Fruit fly (Drosophila melanogaster) whole organism, adult: ENCODE results near the gene CG13605.

ENCODE experiments used
- CG11617 ChIP-seq: fragments of 200-800 bp; sonication (Bioruptor generic); optimal IDR thresholded peaks from 2 replicates; lab custom pipeline; 2017; ENCODE audit warnings: mild to moderate bottlenecking, missing biosample characterization, missing genetic modification reagents, missing genetic modification characterization
- CG12768 ChIP-seq: fragments of 200-800 bp; sonication (Bioruptor generic); optimal IDR thresholded peaks from 2 replicates; lab custom pipeline; 2017; ENCODE audit warnings: missing biosample characterization, missing genetic modification characterization, mild to moderate bottlenecking, moderate library complexity, missing genetic modification reagents
- CG14711 ChIP-seq: fragments of 200-800 bp; sonication (Bioruptor generic); optimal IDR thresholded peaks from 2 replicates; lab custom pipeline; 2018; ENCODE audit warnings: missing biosample characterization, mild to moderate bottlenecking, missing genetic modification characterization, moderate library complexity
- CG33017 ChIP-seq: fragments of 200-800 bp; sonication (Bioruptor generic); optimal IDR thresholded peaks from 2 replicates; lab custom pipeline; 2018; ENCODE audit warnings: missing biosample characterization, mild to moderate bottlenecking, missing genetic modification characterization, moderate library complexity
- CG5204 ChIP-seq: fragments of 200-800 bp; sonication (Bioruptor generic); optimal IDR thresholded peaks from 2 replicates; lab custom pipeline; 2016; ENCODE audit warnings: missing biosample characterization, missing genetic modification characterization
- CG7045 ChIP-seq: fragments of 200-800 bp; sonication (Bioruptor generic); optimal IDR thresholded peaks from 2 replicates; lab custom pipeline; 2017; ENCODE audit warnings: missing biosample characterization, mild to moderate bottlenecking, missing genetic modification characterization
- CG7101 ChIP-seq: fragments of 200-800 bp; sonication (Bioruptor generic); optimal IDR thresholded peaks from 2 replicates; lab custom pipeline; 2018; ENCODE audit warnings: missing biosample characterization, mild to moderate bottlenecking, missing genetic modification characterization, moderate library complexity
- Clk ChIP-seq: fragments of 200-800 bp; sonication (Bioruptor generic); optimal IDR thresholded peaks from 2 replicates; lab custom pipeline; 2017; ENCODE audit warnings: missing biosample characterization, missing genetic modification characterization
- Crg-1 ChIP-seq: fragments of 200-800 bp; sonication (Bioruptor generic); optimal IDR thresholded peaks from 2 replicates; lab custom pipeline; 2016; ENCODE audit warnings: missing biosample characterization, missing genetic modification characterization
- Hr96 ChIP-seq: fragments of 200-800 bp; sonication (Bioruptor generic); optimal IDR thresholded peaks from 2 replicates; lab custom pipeline; 2016; ENCODE audit warnings: missing biosample characterization, missing genetic modification characterization
- Mnt ChIP-seq: fragments of 200-800 bp; sonication (Bioruptor generic); optimal IDR thresholded peaks from 2 replicates; lab custom pipeline; 2016; ENCODE audit warnings: missing biosample characterization, mild to moderate bottlenecking, missing genetic modification characterization
- bab1 ChIP-seq: fragments of 200-800 bp; sonication (Bioruptor generic); optimal IDR thresholded peaks from 3 replicates; lab custom pipeline; 2019; ENCODE audit warnings: missing biosample characterization, mild to moderate bottlenecking, missing genetic modification characterization, moderate library complexity
- cic ChIP-seq: fragments of 200-800 bp; sonication (Bioruptor generic); optimal IDR thresholded peaks from 2 replicates; lab custom pipeline; 2017; ENCODE audit warnings: missing biosample characterization, mild to moderate bottlenecking, missing genetic modification characterization, moderate library complexity
- cnc ChIP-seq, 2 experiments: fragments of >200 bp; optimal IDR thresholded peaks; 2 replicates each; lab custom pipeline; 2017
- kay ChIP-seq: fragments of 200-800 bp; sonication (Bioruptor generic); peaks from one replicate; lab custom pipeline; 2016; ENCODE audit warnings: missing biosample characterization, missing genetic modification characterization, borderline replicate concordance
- ovo ChIP-seq: fragments of 200-800 bp; sonication (Bioruptor generic); optimal IDR thresholded peaks from 2 replicates; lab custom pipeline; 2016; ENCODE audit warnings: missing biosample characterization, missing genetic modification characterization
- pad ChIP-seq: fragments of 200-800 bp; sonication (Bioruptor generic); optimal IDR thresholded peaks from 3 replicates; lab custom pipeline; 2017; ENCODE audit warnings: missing biosample characterization, missing genetic modification characterization, mild to moderate bottlenecking, moderate library complexity, missing genetic modification reagents
- tj ChIP-seq: fragments of 200-800 bp; sonication (Bioruptor generic); optimal IDR thresholded peaks from 3 replicates; lab custom pipeline; 2017; ENCODE audit warnings: missing biosample characterization, mild to moderate bottlenecking, missing genetic modification characterization, moderate library complexity
- toe ChIP-seq: fragments of 200-800 bp; sonication (Bioruptor generic); optimal IDR thresholded peaks from 2 replicates; lab custom pipeline; 2016; ENCODE audit warnings: missing biosample characterization, missing genetic modification characterization

Gene CG13605

DNA sequence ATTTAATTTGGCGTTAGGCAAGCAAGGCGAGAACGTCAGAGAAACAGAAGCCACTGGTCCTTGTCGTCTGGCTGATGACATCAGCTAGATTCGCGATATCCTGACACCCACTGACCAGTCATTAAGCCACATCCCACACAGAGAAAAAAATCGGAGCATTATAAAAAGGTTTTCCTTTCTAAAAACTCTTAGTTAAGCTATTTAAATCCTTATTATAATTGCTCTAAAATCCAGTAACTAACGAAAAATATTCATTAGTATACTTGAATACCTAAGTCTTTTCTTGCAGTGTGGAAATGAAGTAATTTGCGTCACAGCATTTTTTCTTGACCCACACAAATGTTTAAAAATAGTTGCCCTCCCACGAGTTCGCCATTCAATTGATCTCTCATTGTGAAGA lies 43.4 kb downstream of the CG13605 start:
- TF ChIP-seq ovo (GFP tag; lab: Kevin White, UChicago) (no peak), cic (no peak), cnc (optimal IDR thresholded peaks at IDR 0.05; lab: Kevin White, UChicago) (no peak), toe (GFP tag; lab: Kevin White, UChicago) (no peak), CG5204 (no peak), CG12768 (no peak), bab1 (GFP tag; lab: Kevin White, UChicago) (no peak), pad (GFP tag; lab: Kevin White, UChicago) (no peak), Mnt (GFP tag; lab: Kevin White, UChicago) (no peak)

DNA sequence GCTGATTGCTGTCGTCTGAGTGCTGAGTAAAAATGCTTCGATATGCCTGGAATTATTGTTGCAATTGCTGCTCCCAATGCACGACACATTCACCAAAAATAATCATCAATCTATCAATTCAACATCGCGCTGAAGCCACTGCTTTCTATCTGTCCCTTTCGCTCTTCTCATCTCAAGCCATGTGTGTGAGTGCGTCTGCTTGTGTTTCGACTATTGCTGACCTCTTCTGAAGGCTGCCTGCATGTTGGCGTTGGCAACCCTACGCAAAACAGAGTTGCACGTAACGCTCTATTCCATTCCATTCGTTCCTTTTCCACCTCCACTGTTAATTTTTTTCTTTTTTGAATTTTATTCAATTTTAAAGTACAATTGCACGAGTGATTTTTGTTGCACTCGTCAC lies 46.5 kb downstream of the CG13605 start:
- TF ChIP-seq bab1 (GFP tag; lab: Kevin White, UChicago), result no peak
- TF ChIP-seq cnc (optimal IDR thresholded peaks at IDR 0.05; lab: Kevin White, UChicago), result no peak
- TF ChIP-seq CG14711, result no peak
- TF ChIP-seq Hr96, result no peak
- TF ChIP-seq CG5204, result no peak
- no peak for TF ChIP-seq kay (GFP tag; lab: Kevin White, UChicago)
- no peak for TF ChIP-seq CG7101 (tag; lab: Kevin White, UChicago)
- TF ChIP-seq toe (GFP tag; lab: Kevin White, UChicago), result no peak
- TF ChIP-seq CG12768, result no peak
- no peak for TF ChIP-seq CG33017
- no peak for TF ChIP-seq Crg-1 (GFP tag; lab: Kevin White, UChicago)
- no peak for TF ChIP-seq ovo (GFP tag; lab: Kevin White, UChicago)
- no peak for TF ChIP-seq Clk (GFP tag; lab: Kevin White, UChicago)
- no peak for TF ChIP-seq CG7045 (GFP tag; lab: Kevin White, UChicago)
- no peak for TF ChIP-seq cic
- TF ChIP-seq CG11617 (GFP tag; lab: Kevin White, UChicago), result no peak
- no peak for TF ChIP-seq tj (GFP tag; lab: Kevin White, UChicago)
- no peak for TF ChIP-seq pad (GFP tag; lab: Kevin White, UChicago)
